Worm (Caenorhabditis elegans): Measurements from ENCODE around the gene C54F6.15.

ce11 chrV:7543728-7544127, 21.5 kb upstream of the C54F6.15 start:
- TF ChIP-seq unc-62 (GFP tag; optimal IDR thresholded peaks at IDR 0.05) (no peak), lag-1 (GFP tag; IDR thresholded peaks at IDR 0.05) (no peak), zim-3 (tag; optimal IDR thresholded peaks at IDR 0.05) (no peak), lin-35 (GFP tag; optimal IDR thresholded peaks at IDR 0.05) (no peak)
